Fruit fly (Drosophila melanogaster) whole organism, pupa: ENCODE results near the gene CG11456.

Experiments
- CG10348 ChIP-seq: fragments of 200-800 bp; sonication (Bioruptor generic); IDR thresholded peaks from 2 replicates; pipeline ENCODE4 v1.3.6; 2022; ENCODE audit warnings: missing biosample characterization, missing genetic modification characterization
- CG12605 ChIP-seq: fragments of 200-800 bp; sonication (Bioruptor generic); IDR thresholded peaks from 2 replicates; pipeline ENCODE4 v1.3.6; 2022; ENCODE audit warnings: missing biosample characterization, missing genetic modification characterization
- CG14655 ChIP-seq: fragments of 200-800 bp; sonication (Bioruptor generic); optimal IDR thresholded peaks from 3 replicates; lab custom pipeline; 2017; ENCODE audit warnings: mild to moderate bottlenecking, missing biosample characterization, missing genetic modification reagents, missing genetic modification characterization
- CG15710 ChIP-seq: fragments of 200-800 bp; sonication (Bioruptor generic); optimal IDR thresholded peaks from 2 replicates; lab custom pipeline; 2018; ENCODE audit warnings: missing biosample characterization, mild to moderate bottlenecking, missing genetic modification characterization, moderate library complexity
- CG17806 ChIP-seq: fragments of 200-800 bp; sonication (Bioruptor generic); optimal IDR thresholded peaks from 2 replicates; lab custom pipeline; 2018; ENCODE audit warnings: missing biosample characterization, mild to moderate bottlenecking, missing genetic modification characterization, moderate library complexity
- CG32121 ChIP-seq: fragments of 200-800 bp; sonication (Bioruptor generic); IDR thresholded peaks from 2 replicates; pipeline ENCODE4 v1.3.6; 2022; ENCODE audit warnings: missing biosample characterization, missing genetic modification characterization
- CG34367 ChIP-seq: fragments of 200-800 bp; sonication (Bioruptor generic); optimal IDR thresholded peaks from 2 replicates; lab custom pipeline; 2018; ENCODE audit warnings: missing biosample characterization, mild to moderate bottlenecking, missing genetic modification characterization
- CG4496 ChIP-seq: fragments of 200-800 bp; sonication (Bioruptor generic); IDR thresholded peaks from 3 replicates; pipeline ENCODE4 v1.3.6; 2022; ENCODE audit warnings: missing biosample characterization, missing genetic modification characterization
- CG8159 ChIP-seq: fragments of 200-800 bp; sonication (Bioruptor generic); optimal IDR thresholded peaks from 3 replicates; lab custom pipeline; 2018; ENCODE audit warnings: missing biosample characterization, mild to moderate bottlenecking, missing genetic modification characterization, moderate library complexity
- CG8301 ChIP-seq: fragments of 200-800 bp; sonication (Bioruptor generic); optimal IDR thresholded peaks from 2 replicates; lab custom pipeline; 2018; ENCODE audit warnings: missing biosample characterization, mild to moderate bottlenecking, missing genetic modification characterization
- CG9948 ChIP-seq: fragments of 200-800 bp; sonication (Bioruptor generic); optimal IDR thresholded peaks from 2 replicates; lab custom pipeline; 2018; ENCODE audit warnings: missing biosample characterization, mild to moderate bottlenecking, missing genetic modification characterization, moderate library complexity
- D1 ChIP-seq: fragments of 200-800 bp; sonication (Bioruptor generic); optimal IDR thresholded peaks from 2 replicates; lab custom pipeline; 2018; ENCODE audit warnings: missing biosample characterization, mild to moderate bottlenecking, missing genetic modification characterization, moderate library complexity
- EcR ChIP-seq: fragments of 200-800 bp; sonication (Bioruptor generic); optimal IDR thresholded peaks from 3 replicates; lab custom pipeline; 2019; ENCODE audit warnings: missing biosample characterization, missing genetic modification characterization, mild to moderate bottlenecking, moderate library complexity, missing genetic modification reagents
- Ets98B ChIP-seq: fragments of 200-800 bp; sonication (Bioruptor generic); IDR thresholded peaks from 2 replicates; pipeline ENCODE4 v1.3.6; 2022; ENCODE audit warnings: missing biosample characterization, missing genetic modification characterization
- Pif1A ChIP-seq: fragments of 200-800 bp; sonication (Bioruptor generic); optimal IDR thresholded peaks from 3 replicates; lab custom pipeline; 2016; ENCODE audit warnings: missing biosample characterization, missing genetic modification characterization
- Pif1B ChIP-seq: fragments of 200-800 bp; sonication (Bioruptor generic); optimal IDR thresholded peaks from 3 replicates; lab custom pipeline; 2016; ENCODE audit warnings: missing biosample characterization, missing genetic modification characterization
- Snoo ChIP-seq: fragments of 200-800 bp; sonication (Bioruptor generic); optimal IDR thresholded peaks from 3 replicates; lab custom pipeline; 2017; ENCODE audit warnings: missing biosample characterization, mild to moderate bottlenecking, missing genetic modification characterization, inconsistent platforms
- fd96Ca ChIP-seq: fragments of 200-800 bp; sonication (Bioruptor generic); IDR thresholded peaks from 3 replicates; pipeline ENCODE4 v1.3.6; 2022; ENCODE audit warnings: missing biosample characterization, missing genetic modification characterization
- gl ChIP-seq: fragments of 200-800 bp; sonication (Bioruptor generic); optimal IDR thresholded peaks from 2 replicates; lab custom pipeline; 2018; ENCODE audit warnings: missing biosample characterization, mild to moderate bottlenecking, missing genetic modification characterization
- rn ChIP-seq: fragments of 200-800 bp; sonication (Bioruptor generic); IDR thresholded peaks from 2 replicates; pipeline ENCODE4 v1.3.6; 2022; ENCODE audit warnings: missing biosample characterization, missing genetic modification characterization

The CG11456 gene

dm6 chr3L:20841465-20842109 is at the start of gene CG11456, which contains the start of gene CSN3:
Gene CG11456 (plus strand): TSS chr3L:20841987.
Gene CSN3 (minus strand): TSS chr3L:20841576.
- TF ChIP-seq CG4496 (GFP tag; lab: Robert Waterston, UW) (0 out of 3 replicates have a peak, but pooled peaks have one; percentile 25), CG8159 (tag; lab: Kevin White, UChicago) (no peak)

dm6 chr3L:20792693-20793092 is 49.1 kb upstream of the CG11456 start, which contains the start of gene Six4:
Gene Six4 (minus strand): TSS chr3L:20792777.
- no peak for TF ChIP-seq CG15710 (tag; lab: Kevin White, UChicago)
- TF ChIP-seq CG8159 (tag; lab: Kevin White, UChicago): no peak
- TF ChIP-seq Pif1B: no peak
- TF ChIP-seq CG10348 (GFP tag; lab: Robert Waterston, UW): no peak
- no peak for TF ChIP-seq gl (tag; lab: Kevin White, UChicago)
- no peak for TF ChIP-seq CG34367 (tag; lab: Kevin White, UChicago)

- no peak for TF ChIP-seq Pif1A (GFP tag; lab: Kevin White, UChicago)
- TF ChIP-seq CG32121 (GFP tag; lab: Robert Waterston, UW): no peak
- no peak for TF ChIP-seq CG14655
- TF ChIP-seq D1 (tag; lab: Kevin White, UChicago): no peak
- no peak for TF ChIP-seq Snoo (tag; lab: Kevin White, UChicago)
Observed at dm6 chr3L:20796757-20797156, 45.0 kb upstream of the CG11456 start.

dm6 chr3L:20797379-20797778 is 44.4 kb upstream of the CG11456 start:
- no peak for TF ChIP-seq CG12605
- TF ChIP-seq CG8301 (tag; lab: Kevin White, UChicago): no peak
- TF ChIP-seq gl (tag; lab: Kevin White, UChicago): no peak
- no peak for TF ChIP-seq CG9948 (tag; lab: Kevin White, UChicago)
- TF ChIP-seq Snoo (tag; lab: Kevin White, UChicago): no peak
- no peak for TF ChIP-seq fd96Ca (GFP tag; lab: Robert Waterston, UW)
- TF ChIP-seq CG8159 (tag; lab: Kevin White, UChicago): no peak
- no peak for TF ChIP-seq CG34367 (tag; lab: Kevin White, UChicago)
- TF ChIP-seq rn (GFP tag; lab: Robert Waterston, UW): no peak
- no peak for TF ChIP-seq EcR (GFP tag; lab: Kevin White, UChicago)
- no peak for TF ChIP-seq CG17806
- TF ChIP-seq CG4496 (GFP tag; lab: Robert Waterston, UW): no peak
- TF ChIP-seq Pif1B: no peak
- no peak for TF ChIP-seq CG10348 (GFP tag; lab: Robert Waterston, UW)
- no peak for TF ChIP-seq D1 (tag; lab: Kevin White, UChicago)
- no peak for TF ChIP-seq Pif1A (GFP tag; lab: Kevin White, UChicago)
- TF ChIP-seq CG15710 (tag; lab: Kevin White, UChicago): no peak
- TF ChIP-seq Ets98B (GFP tag; lab: Robert Waterston, UW): no peak
- no peak for TF ChIP-seq CG14655
- TF ChIP-seq, all 21 proteins: peak for 0

dm6 chr3L:20798325-20798846 is 43.4 kb upstream of the CG11456 start, which contains the start of the genes CG3698 and tzn:
Gene CG3698 (minus strand): TSS chr3L:20798375.
Gene tzn (plus strand): TSS chr3L:20798645.
- TF ChIP-seq rn (GFP tag; lab: Robert Waterston, UW) (peak; percentile 76), Ets98B (GFP tag; lab: Robert Waterston, UW) (peak; percentile 52; the same call in 1 of the 2 replicates), CG4496 (GFP tag; lab: Robert Waterston, UW) (peak; percentile 89), CG34367 (tag; lab: Kevin White, UChicago) (peak; percentile 82), gl (tag; lab: Kevin White, UChicago) (peak; percentile 48), CG15710 (tag; lab: Kevin White, UChicago) (peak; percentile 72), fd96Ca (GFP tag; lab: Robert Waterston, UW) (no peak; the same call in 2 of the 3 replicates), Pif1A (GFP tag; lab: Kevin White, UChicago) (no peak), CG32121 (GFP tag; lab: Robert Waterston, UW) (peak; percentile 59; the same call in 1 of the 2 replicates), Snoo (tag; lab: Kevin White, UChicago) (peak; percentile 93), CG8159 (tag; lab: Kevin White, UChicago) (no peak)

dm6 chr3L:20800208-20800607 is 41.6 kb upstream of the CG11456 start, which contains the start of gene Spc105R:
Gene Spc105R (plus strand): TSS chr3L:20800410.
- no peak for TF ChIP-seq CG12605
- TF ChIP-seq D1 (tag; lab: Kevin White, UChicago): no peak
- TF ChIP-seq Snoo (tag; lab: Kevin White, UChicago): no peak
- TF ChIP-seq CG9948 (tag; lab: Kevin White, UChicago): no peak
- TF ChIP-seq gl (tag; lab: Kevin White, UChicago): no peak
- no peak for TF ChIP-seq Ets98B (GFP tag; lab: Robert Waterston, UW)
- no peak for TF ChIP-seq Pif1B
- no peak for TF ChIP-seq Pif1A (GFP tag; lab: Kevin White, UChicago)
